Worm (Caenorhabditis elegans) whole organism, L2 larva: Measurements from ENCODE around the gene gst-39.

Experiments used
- R02D3.7 ChIP-seq: fragments of 150-350 bp; optimal IDR thresholded peaks from 2 replicates; lab custom pipeline; 2014; ENCODE audit warnings: missing biosample characterization, missing genetic modification characterization
- fos-1 ChIP-seq: fragments of 150-350 bp; optimal IDR thresholded peaks from 2 replicates; lab custom pipeline; 2014; ENCODE audit warnings: missing biosample characterization, missing genetic modification characterization
- nhr-11 ChIP-seq: fragments of 150-350 bp; optimal IDR thresholded peaks from 2 replicates; lab custom pipeline; 2014; ENCODE audit warnings: missing biosample characterization, missing genetic modification characterization
- snpc-4 ChIP-seq: fragments of 150-350 bp; optimal IDR thresholded peaks from 2 replicates; lab custom pipeline; 2014; ENCODE audit warnings: missing biosample characterization, missing genetic modification characterization

ce11 chrII:15196433-15196832 is 24.7 kb upstream of the gst-39 start, which contains the start of gene spsb-1:
- no peak for TF ChIP-seq snpc-4 (tag; lab: Kevin White, UChicago)
- TF ChIP-seq R02D3.7 = no peak
- no peak for TF ChIP-seq nhr-11
- no peak for TF ChIP-seq fos-1 (tag; lab: Kevin White, UChicago)
